Fruit fly (Drosophila melanogaster): ENCODE results near the gene Icmt.

The Icmt gene

dm6 chr3L:13007946-13008462, 10.1 kb upstream of the Icmt start (continued):
- TF ChIP-seq gem (tag; optimal IDR thresholded peaks at IDR 0.05) (peak; percentile 42), CG17802 (tag; optimal IDR thresholded peaks at IDR 0.05) (no peak), CG14710 (tag; optimal IDR thresholded peaks at IDR 0.05) (peak; percentile 30), CG6813 (GFP tag; optimal IDR thresholded peaks at IDR 0.05) (no peak), CG34376 (GFP tag; optimal IDR thresholded peaks at IDR 0.05) (no peak), CG15011 (GFP tag; optimal IDR thresholded peaks at IDR 0.05) (no peak), D19A (tag; optimal IDR thresholded peaks at IDR 0.05) (peak; percentile 96), H15 (GFP tag; IDR thresholded peaks at IDR 0.05) (no peak), hb (GFP tag; IDR thresholded peaks at IDR 0.05; ENCODE audit: partially characterized antibody) (no peak), CG9817 (tag; optimal IDR thresholded peaks at IDR 0.05) (no peak), CG34224 (GFP tag; IDR thresholded peaks at IDR 0.05; ENCODE audit: partially characterized antibody) (peak; percentile 55; the same call in 2 of the 3 replicates), gcm (GFP tag; optimal IDR thresholded peaks at IDR 0.05) (no peak), CG8089 (GFP tag; optimal IDR thresholded peaks at IDR 0.05) (no peak), sens-2 (GFP tag; IDR thresholded peaks at IDR 0.05) (no peak), CG17328 (GFP tag; IDR thresholded peaks at IDR 0.05) (no peak), HLH54F (GFP tag; optimal IDR thresholded peaks at IDR 0.05) (no peak), psq (GFP tag; optimal IDR thresholded peaks at IDR 0.05) (no peak), Ets97D (GFP tag; optimal IDR thresholded peaks at IDR 0.05) (no peak), Doc3 (GFP tag; IDR thresholded peaks at IDR 0.05; ENCODE audit: partially characterized antibody) (peak; percentile 69), cg (GFP tag; optimal IDR thresholded peaks at IDR 0.05) (no peak), Lim3 (GFP tag; IDR thresholded peaks at IDR 0.05) (no peak), CG18011 (GFP tag; optimal IDR thresholded peaks at IDR 0.05) (no peak), Scr (GFP tag; IDR thresholded peaks at IDR 0.05; ENCODE audit: partially characterized antibody) (peak; percentile 77), wek (GFP tag; optimal IDR thresholded peaks at IDR 0.05) (no peak), CG6689 (GFP tag; IDR thresholded peaks at IDR 0.05) (no peak), Rfx (GFP tag; IDR thresholded peaks at IDR 0.05) (no peak), CG17829 (tag; optimal IDR thresholded peaks at IDR 0.05) (peak; percentile 24), Sry-δ (GFP tag; optimal IDR thresholded peaks at IDR 0.05) (peak; percentile 13), CG5953 (GFP tag; IDR thresholded peaks at IDR 0.05) (no peak), chinmo (GFP tag; IDR thresholded peaks at IDR 0.05; ENCODE audit: partially characterized antibody) (no peak), B-H2 (GFP tag; optimal IDR thresholded peaks at IDR 0.05) (no peak), CG9797 (GFP tag; optimal IDR thresholded peaks at IDR 0.05) (no peak), Lpt (GFP tag; optimal IDR thresholded peaks at IDR 0.05) (no peak), tx (GFP tag; optimal IDR thresholded peaks at IDR 0.05) (no peak), CG2116 (GFP tag; optimal IDR thresholded peaks at IDR 0.05) (peak; percentile 46), kah (GFP tag; optimal IDR thresholded peaks at IDR 0.05) (no peak), CG13424 (tag; optimal IDR thresholded peaks at IDR 0.05) (no peak), ssp (GFP tag; IDR thresholded peaks at IDR 0.05) (no peak), Sox102F (GFP tag; optimal IDR thresholded peaks at IDR 0.05) (no peak), twi (tag; optimal IDR thresholded peaks at IDR 0.05) (no peak), oc (tag; optimal IDR thresholded peaks at IDR 0.05) (no peak), CG8359 (GFP tag; optimal IDR thresholded peaks at IDR 0.05; ENCODE audit: borderline replicate concordance) (no peak), CG8290 (GFP tag; optimal IDR thresholded peaks at IDR 0.05) (peak; percentile 15), CG8290 (tag; optimal IDR thresholded peaks at IDR 0.05) (no peak), Fer3 (tag; optimal IDR thresholded peaks at IDR 0.05) (no peak), Xbp1 (GFP tag; optimal IDR thresholded peaks at IDR 0.05) (no peak), kay (GFP tag; optimal IDR thresholded peaks at IDR 0.05) (no peak), Hand (GFP tag; optimal IDR thresholded peaks at IDR 0.05) (no peak), Nf-YA (GFP tag; IDR thresholded peaks at IDR 0.05) (no peak), Oli (tag; optimal IDR thresholded peaks at IDR 0.05) (no peak), CG8924 (tag; optimal IDR thresholded peaks at IDR 0.05) (no peak)

Measured in whole organism, embryonic.